Worm (Caenorhabditis elegans) whole organism, midembryonic: ENCODE results near the gene F45H10.5.

Source experiments
- T22C8.4 ChIP-seq: fragments of 200-800 bp; sonication (Bioruptor generic); IDR thresholded peaks from 2 replicates; pipeline ENCODE4 v1.3.6; 2022; ENCODE audit warnings: missing genetic modification characterization, missing compliant biosample characterization
- flt-1 ChIP-seq: fragments of 200-800 bp; sonication (Bioruptor generic); IDR thresholded peaks from 2 replicates; pipeline ENCODE4 v1.3.6; 2022; ENCODE audit warnings: missing genetic modification characterization, missing compliant biosample characterization
- klf-2 ChIP-seq: fragments of 200-800 bp; sonication (Bioruptor generic); conservative IDR thresholded peaks from 2 replicates; pipeline ENCODE4 v1.3.6; 2022; ENCODE audit warnings: missing genetic modification reagents, missing genetic modification characterization, missing compliant biosample characterization

ce11 chrII:13495718-13496117 is 6.0 kb upstream of the F45H10.5 start, which contains the start of gene drr-1:
- TF ChIP-seq T22C8.4 (GFP tag; lab: Robert Waterston, UW) (no peak), klf-2 (no peak), flt-1 (GFP tag; lab: Robert Waterston, UW) (no peak)
